Fruit fly (Drosophila melanogaster) whole organism, embryonic: ENCODE measurements around the gene CG34295.

Experiments
- Abd-B ChIP-seq: fragments of 200-800 bp; sonication (Bioruptor generic); optimal IDR thresholded peaks from 2 replicates; lab custom pipeline; 2018; ENCODE audit warnings: missing biosample characterization, mild to moderate bottlenecking, missing genetic modification characterization, moderate library complexity
- Antp ChIP-seq: fragments of 200-800 bp; sonication (Bioruptor generic); optimal IDR thresholded peaks from 3 replicates; lab custom pipeline; 2016; ENCODE audit warnings: missing biosample characterization, missing genetic modification characterization
- BtbVII ChIP-seq: fragments of 200-800 bp; sonication (Bioruptor generic); optimal IDR thresholded peaks from 3 replicates; lab custom pipeline; 2017; ENCODE audit warnings: missing biosample characterization, mild to moderate bottlenecking, missing genetic modification characterization
- CG10565 ChIP-seq: fragments of 200-800 bp; sonication (Bioruptor generic); optimal IDR thresholded peaks from 3 replicates; lab custom pipeline; 2016; ENCODE audit warnings: missing biosample characterization, mild to moderate bottlenecking, missing genetic modification characterization
- CG12104 ChIP-seq: fragments of 200-800 bp; sonication (Bioruptor generic); optimal IDR thresholded peaks from 3 replicates; lab custom pipeline; 2016; ENCODE audit warnings: missing biosample characterization, missing genetic modification characterization
- CG12942 ChIP-seq: fragments of 200-800 bp; sonication (Bioruptor generic); optimal IDR thresholded peaks from 3 replicates; lab custom pipeline; 2016; ENCODE audit warnings: missing biosample characterization, missing genetic modification characterization
- CG14667 ChIP-seq: fragments of 200-800 bp; sonication (Bioruptor generic); IDR thresholded peaks from 2 replicates; pipeline ENCODE4 v1.3.6; 2022; ENCODE audit warnings: missing biosample characterization, missing genetic modification characterization
- CG15601 ChIP-seq: fragments of 200-800 bp; sonication (Bioruptor generic); optimal IDR thresholded peaks from 3 replicates; lab custom pipeline; 2019; ENCODE audit warnings: missing biosample characterization, mild to moderate bottlenecking, missing genetic modification characterization, moderate library complexity
- CG32772 ChIP-seq: fragments of 200-800 bp; sonication (Bioruptor generic); IDR thresholded peaks from 2 replicates; pipeline ENCODE4 v1.3.6; 2022; ENCODE audit warnings: missing biosample characterization, missing genetic modification characterization
- CG3281 ChIP-seq: fragments of 200-800 bp; sonication (Bioruptor generic); optimal IDR thresholded peaks from 3 replicates; lab custom pipeline; 2017; ENCODE audit warnings: missing biosample characterization, mild to moderate bottlenecking, missing genetic modification characterization
- CG4730 ChIP-seq: fragments of 200-800 bp; sonication (Bioruptor generic); IDR thresholded peaks from 2 replicates; pipeline ENCODE4 v1.3.6; 2022; ENCODE audit warnings: missing biosample characterization, missing genetic modification characterization
- CG5953 ChIP-seq: fragments of 200-800 bp; sonication (Bioruptor generic); IDR thresholded peaks from 2 replicates; pipeline ENCODE4 v1.3.6; 2022; ENCODE audit warnings: missing biosample characterization, missing genetic modification characterization
- CG6765 ChIP-seq: fragments of 200-800 bp; sonication (Bioruptor generic); optimal IDR thresholded peaks from 3 replicates; lab custom pipeline; 2017; ENCODE audit warnings: missing biosample characterization, mild to moderate bottlenecking, missing genetic modification characterization
- CG7745 ChIP-seq: fragments of 200-800 bp; sonication (Bioruptor generic); optimal IDR thresholded peaks from 2 replicates; lab custom pipeline; 2018; ENCODE audit warnings: missing biosample characterization, mild to moderate bottlenecking, missing genetic modification characterization, moderate library complexity
- D19A ChIP-seq: fragments of 200-800 bp; optimal IDR thresholded peaks from 3 replicates; lab custom pipeline; 2019; ENCODE audit warnings: missing biosample characterization, mild to moderate bottlenecking, missing genetic modification characterization, moderate library complexity
- Dad ChIP-seq: fragments of 200-800 bp; sonication (Bioruptor generic); optimal IDR thresholded peaks from 3 replicates; lab custom pipeline; 2016; ENCODE audit warnings: missing biosample characterization, missing genetic modification characterization
- Elba2 ChIP-seq: fragments of 200-800 bp; sonication (Bioruptor generic); optimal IDR thresholded peaks from 3 replicates; lab custom pipeline; 2016; ENCODE audit warnings: missing biosample characterization, missing genetic modification characterization
- Hmx ChIP-seq: fragments of 200-800 bp; sonication (Bioruptor generic); optimal IDR thresholded peaks from 2 replicates; lab custom pipeline; 2016; ENCODE audit warnings: missing biosample characterization, missing genetic modification characterization
- Hr39 ChIP-seq: fragments of >200 bp; optimal IDR thresholded peaks from 2 replicates; lab custom pipeline; 2017
- Hsf ChIP-seq: fragments of 200-800 bp; sonication (Bioruptor generic); optimal IDR thresholded peaks from 3 replicates; lab custom pipeline; 2016; ENCODE audit warnings: missing biosample characterization, missing genetic modification characterization
- MTF-1 ChIP-seq: fragments of 200-800 bp; sonication (Bioruptor generic); optimal IDR thresholded peaks from 2 replicates; lab custom pipeline; 2018; ENCODE audit warnings: missing biosample characterization, mild to moderate bottlenecking, missing genetic modification characterization, borderline replicate concordance
- Oli ChIP-seq: fragments of 200-800 bp; sonication (Bioruptor generic); optimal IDR thresholded peaks from 2 replicates; lab custom pipeline; 2018; ENCODE audit warnings: missing biosample characterization, mild to moderate bottlenecking, missing genetic modification characterization, moderate library complexity
- Rfx ChIP-seq: fragments of 200-800 bp; sonication (Bioruptor generic); IDR thresholded peaks from 2 replicates; pipeline ENCODE4 v1.3.6; 2022; ENCODE audit warnings: missing biosample characterization, missing genetic modification characterization
- Taf1 ChIP-seq: fragments of 200-800 bp; sonication (Bioruptor generic); IDR thresholded peaks from 2 replicates; pipeline ENCODE4 v1.3.6; 2022; ENCODE audit warnings: missing biosample characterization, missing genetic modification characterization
- Usf ChIP-seq: fragments of 200-800 bp; sonication (Bioruptor generic); optimal IDR thresholded peaks from 2 replicates; lab custom pipeline; 2017; ENCODE audit warnings: missing genotype, missing biosample characterization, missing genetic modification characterization
- al ChIP-seq: fragments of 200-800 bp; sonication (Bioruptor generic); IDR thresholded peaks from 2 replicates; pipeline ENCODE4 v1.3.6; 2022; ENCODE audit warnings: missing biosample characterization, missing genetic modification characterization
- bbx ChIP-seq: fragments of 200-800 bp; sonication (Bioruptor generic); IDR thresholded peaks from 2 replicates; pipeline ENCODE4 v1.3.6; 2022; ENCODE audit warnings: missing biosample characterization, missing genetic modification characterization; ENCODE audit not compliant: partially characterized antibody
- bcd ChIP-seq: fragments of 200-800 bp; sonication (Bioruptor generic); optimal IDR thresholded peaks from 2 replicates; lab custom pipeline; 2017; ENCODE audit warnings: missing biosample characterization, mild to moderate bottlenecking, missing genetic modification characterization
- cad ChIP-seq: fragments of >200 bp; optimal IDR thresholded peaks from 2 replicates; lab custom pipeline; 2017; ENCODE audit warnings: missing biosample characterization, missing genetic modification characterization
- caup ChIP-seq: fragments of 200-800 bp; sonication (Bioruptor generic); optimal IDR thresholded peaks from 3 replicates; lab custom pipeline; 2017; ENCODE audit warnings: missing biosample characterization, mild to moderate bottlenecking, missing genetic modification characterization, moderate library complexity; ENCODE audit not compliant: severe bottlenecking
- crc ChIP-seq: fragments of 200-800 bp; sonication (Bioruptor generic); optimal IDR thresholded peaks from 2 replicates; lab custom pipeline; 2016; ENCODE audit warnings: missing biosample characterization, missing genetic modification characterization
- dysf ChIP-seq: fragments of 200-800 bp; sonication (Bioruptor generic); IDR thresholded peaks from 3 replicates; pipeline ENCODE4 v1.3.6; 2022; ENCODE audit warnings: missing biosample characterization, missing genetic modification characterization
- fd96Cb ChIP-seq: fragments of 200-800 bp; sonication (Bioruptor generic); optimal IDR thresholded peaks from 2 replicates; lab custom pipeline; 2018; ENCODE audit warnings: missing biosample characterization, mild to moderate bottlenecking, missing genetic modification characterization, moderate library complexity
- gsb-n ChIP-seq: fragments of 200-800 bp; sonication (Bioruptor generic); optimal IDR thresholded peaks from 3 replicates; lab custom pipeline; 2018; ENCODE audit warnings: missing biosample characterization, mild to moderate bottlenecking, missing genetic modification characterization
- hbn ChIP-seq: fragments of 200-800 bp; sonication (Bioruptor generic); IDR thresholded peaks from 2 replicates; pipeline ENCODE4 v1.3.6; 2022; ENCODE audit warnings: missing biosample characterization, missing genetic modification characterization; ENCODE audit not compliant: partially characterized antibody
- phol ChIP-seq: fragments of 200-800 bp; sonication (Bioruptor generic); optimal IDR thresholded peaks from 3 replicates; lab custom pipeline; 2018; ENCODE audit warnings: missing biosample characterization, mild to moderate bottlenecking, missing genetic modification characterization, moderate library complexity
- prd ChIP-seq, 3 experiments: fragments of >200 bp in 2 of 3; fragments of 200-800 bp in 1 of 3; sonication (Bioruptor generic) in 1 of 3; optimal IDR thresholded peaks in 2 of 3; IDR thresholded peaks in 1 of 3; 2 replicates in 2 of 3; 3 replicates in 1 of 3; pipeline versions ENCODE4 v1.3.6 to Lab custom; 2017 to 2022; ENCODE audit warnings: missing biosample characterization in 1 of 3, missing genetic modification characterization in 1 of 3
- pum ChIP-seq: fragments of 200-800 bp; sonication (Bioruptor generic); optimal IDR thresholded peaks from 2 replicates; lab custom pipeline; 2016; ENCODE audit warnings: missing biosample characterization, missing genetic modification characterization
- repo ChIP-seq: fragments of 200-800 bp; sonication (Bioruptor generic); optimal IDR thresholded peaks from 2 replicates; lab custom pipeline; 2016; ENCODE audit warnings: missing biosample characterization, missing genetic modification characterization
- run ChIP-seq: fragments of 200-800 bp; sonication (Bioruptor generic); optimal IDR thresholded peaks from 3 replicates; lab custom pipeline; 2018; ENCODE audit warnings: missing biosample characterization, mild to moderate bottlenecking, missing genetic modification characterization
- sc ChIP-seq, 3 experiments: fragments of >200 bp in 2 of 3; fragments of 200-800 bp in 1 of 3; sonication (Bioruptor generic) in 1 of 3; optimal IDR thresholded peaks; 2 replicates in 2 of 3; 3 replicates in 1 of 3; lab custom pipeline; 2017; ENCODE audit warnings: mild to moderate bottlenecking in 1 of 3, missing biosample characterization in 1 of 3, missing genetic modification characterization in 1 of 3, missing genetic modification reagents in 1 of 3
- scrt ChIP-seq: fragments of 200-800 bp; sonication (Bioruptor generic); optimal IDR thresholded peaks from 2 replicates; lab custom pipeline; 2018; ENCODE audit warnings: missing biosample characterization, mild to moderate bottlenecking, missing genetic modification characterization, moderate library complexity
- seq ChIP-seq: fragments of 200-800 bp; sonication (Bioruptor generic); IDR thresholded peaks from 2 replicates; pipeline ENCODE4 v1.3.6; 2022; ENCODE audit warnings: missing biosample characterization, missing genetic modification characterization
- sim ChIP-seq: fragments of 200-800 bp; sonication (Bioruptor generic); IDR thresholded peaks from 2 replicates; pipeline ENCODE4 v1.3.6; 2022; ENCODE audit warnings: missing biosample characterization, missing genetic modification characterization
- slbo ChIP-seq: fragments of 200-800 bp; sonication (Bioruptor generic); IDR thresholded peaks from 2 replicates; pipeline ENCODE4 v1.3.6; 2022; ENCODE audit warnings: missing biosample characterization, missing genetic modification characterization
- so ChIP-seq: fragments of 200-800 bp; sonication (Bioruptor generic); IDR thresholded peaks from 3 replicates; pipeline ENCODE4 v1.3.6; 2022; ENCODE audit warnings: missing biosample characterization, missing genetic modification characterization
- stc ChIP-seq: fragments of 200-800 bp; sonication (Bioruptor generic); IDR thresholded peaks from 2 replicates; pipeline ENCODE4 v1.3.6; 2022; ENCODE audit warnings: missing biosample characterization, missing genetic modification characterization
- zfh1 ChIP-seq: fragments of 200-800 bp; sonication (Bioruptor generic); IDR thresholded peaks from 3 replicates; pipeline ENCODE4 v1.3.6; 2022; ENCODE audit warnings: missing biosample characterization, missing genetic modification characterization
- zfh2 ChIP-seq: fragments of 200-800 bp; sonication (Bioruptor generic); optimal IDR thresholded peaks from 2 replicates; lab custom pipeline; 2016; ENCODE audit warnings: missing biosample characterization, missing genetic modification characterization

Gene CG34295

dm6 chr3R:28811677-28812465 is 22.5 kb downstream of the CG34295 start, which contains the start of gene Prp39 (continued):
- TF ChIP-seq bbx (GFP tag; lab: Robert Waterston, UW), result peak; percentile 69
- no peak for TF ChIP-seq cad
- TF ChIP-seq zfh2, result peak; percentile 1
- TF ChIP-seq CG7745, result no peak
- TF ChIP-seq crc (GFP tag; lab: Kevin White, UChicago), result no peak
- no peak for TF ChIP-seq Abd-B (GFP tag; lab: Kevin White, UChicago)
- no peak for TF ChIP-seq CG5953 (GFP tag; lab: Robert Waterston, UW)
- TF ChIP-seq hbn, result peak; percentile 71
- peak; percentile 38 for TF ChIP-seq CG14667 (GFP tag; lab: Robert Waterston, UW)
- no peak for TF ChIP-seq CG3281 (GFP tag; lab: Kevin White, UChicago)
- TF ChIP-seq fd96Cb (tag; lab: Kevin White, UChicago), result no peak
- TF ChIP-seq D19A, result no peak
- no peak for TF ChIP-seq pum
- no peak for TF ChIP-seq so (GFP tag; lab: Robert Waterston, UW)
- TF ChIP-seq Elba2 (GFP tag; lab: Kevin White, UChicago), result no peak
- 0 out of 3 replicates have a peak, but pooled peaks have one; percentile 9 for TF ChIP-seq dysf (GFP tag; lab: Robert Waterston, UW)
- no peak for TF ChIP-seq CG10565 (GFP tag; lab: Kevin White, UChicago)
- no peak for TF ChIP-seq CG4730 (GFP tag; lab: Robert Waterston, UW)
- TF ChIP-seq CG6765 (GFP tag; lab: Kevin White, UChicago), result no peak
- TF ChIP-seq Rfx (GFP tag; lab: Robert Waterston, UW), result peak; percentile 62
- TF ChIP-seq Usf, result no peak
- no peak for TF ChIP-seq Oli (tag; lab: Kevin White, UChicago)
- peak; percentile 99 for TF ChIP-seq phol (tag; lab: Kevin White, UChicago)
- TF ChIP-seq bcd (GFP tag; lab: Kevin White, UChicago), result no peak
- TF ChIP-seq sim (GFP tag; lab: Robert Waterston, UW), result no peak
- TF ChIP-seq caup, result no peak
- no peak for TF ChIP-seq CG15601 (tag; lab: Kevin White, UChicago)
- TF ChIP-seq CG32772 (GFP tag; lab: Robert Waterston, UW), result peak; percentile 44
- no peak for TF ChIP-seq MTF-1
- TF ChIP-seq al (GFP tag; lab: Robert Waterston, UW), result peak; percentile 46; the same call in 1 of the 2 replicates
- TF ChIP-seq gsb-n (tag; lab: Kevin White, UChicago), result no peak
- TF ChIP-seq seq (GFP tag; lab: Robert Waterston, UW), result no peak
- TF ChIP-seq Hsf (GFP tag; lab: Kevin White, UChicago), result peak; percentile 25
- no peak for TF ChIP-seq BtbVII (GFP tag; lab: Kevin White, UChicago)
- no peak for TF ChIP-seq sc (optimal IDR thresholded peaks at IDR 0.05; lab: Kevin White, UChicago)
- TF ChIP-seq sc (GFP tag; optimal IDR thresholded peaks at IDR 0.05; lab: Kevin White, UChicago), result no peak
- TF ChIP-seq prd (optimal IDR thresholded peaks at IDR 0.05; lab: Kevin White, UChicago), result no peak
- TF ChIP-seq prd (GFP tag; IDR thresholded peaks at IDR 0.05; lab: Robert Waterston, UW), result peak; percentile 72; the same call in 2 of the 3 replicates
- TF ChIP-seq run (tag; lab: Kevin White, UChicago), result no peak
- TF ChIP-seq Dad (GFP tag; lab: Kevin White, UChicago), result no peak
- TF ChIP-seq scrt (GFP tag; lab: Kevin White, UChicago), result no peak
- TF ChIP-seq repo (GFP tag; lab: Kevin White, UChicago), result no peak
- no peak for TF ChIP-seq Antp (GFP tag; lab: Kevin White, UChicago)
- no peak for TF ChIP-seq stc
- peak; percentile 72 for TF ChIP-seq slbo (GFP tag; lab: Robert Waterston, UW)
- TF ChIP-seq CG12104 (GFP tag; lab: Kevin White, UChicago), result peak; percentile 22
- TF ChIP-seq Hmx (GFP tag; lab: Kevin White, UChicago), result no peak
- no peak for TF ChIP-seq Hr39 (lab: Kevin White, UChicago)
- no peak for TF ChIP-seq CG12942 (GFP tag; lab: Kevin White, UChicago)
- 0 out of 3 replicates have a peak, but pooled peaks have one; percentile 38 for TF ChIP-seq zfh1 (GFP tag; lab: Robert Waterston, UW)
- TF ChIP-seq Taf1 (GFP tag; lab: Robert Waterston, UW), result 0 out of 2 replicates have a peak, but pooled peaks have one; percentile 20
